Worm (Caenorhabditis elegans) whole organism, late embryonic: Measurements from ENCODE around the gene T04A8.7.

Source experiments
- K09A11.1 ChIP-seq: sonication (generic microtip); optimal IDR thresholded peaks from 2 replicates; lab custom pipeline; 2017; ENCODE audit warnings: antibody characterized with exemption, mild to moderate bottlenecking, missing genetic modification characterization, missing compliant biosample characterization; ENCODE audit not compliant: insufficient read depth
- ceh-19 ChIP-seq: fragments of 200-800 bp; sonication (Bioruptor generic); optimal IDR thresholded peaks from 2 replicates; lab custom pipeline; 2018; ENCODE audit warnings: mild to moderate bottlenecking, missing genetic modification characterization, missing compliant biosample characterization
- ceh-45 ChIP-seq: fragments of 200-800 bp; sonication (Bioruptor generic); IDR thresholded peaks from 2 replicates; pipeline ENCODE4 v1.3.6; 2022; ENCODE audit warnings: missing genetic modification reagents, missing genetic modification characterization, missing compliant biosample characterization
- ceh-48 ChIP-seq: sonication (generic microtip); optimal IDR thresholded peaks from 2 replicates; lab custom pipeline; 2016; ENCODE audit warnings: missing genetic modification characterization, inconsistent platforms, missing compliant biosample characterization
- elt-4 ChIP-seq: sonication (generic microtip); optimal IDR thresholded peaks from 2 replicates; lab custom pipeline; 2016; ENCODE audit warnings: missing genetic modification characterization, missing compliant biosample characterization
- mec-3 ChIP-seq: sonication (generic microtip); optimal IDR thresholded peaks from 2 replicates; lab custom pipeline; 2016; ENCODE audit warnings: borderline replicate concordance, missing genetic modification characterization, missing compliant biosample characterization
- nfya-1 ChIP-seq: sonication (generic microtip); optimal IDR thresholded peaks from 2 replicates; lab custom pipeline; 2017; ENCODE audit warnings: missing genetic modification characterization, mild to moderate bottlenecking, missing compliant biosample characterization, antibody characterized with exemption, moderate library complexity
- rnt-1 ChIP-seq: sonication (generic microtip); optimal IDR thresholded peaks from 2 replicates; lab custom pipeline; 2016; ENCODE audit warnings: missing genetic modification characterization, missing compliant biosample characterization
- unc-42 ChIP-seq: sonication (generic microtip); optimal IDR thresholded peaks from 2 replicates; lab custom pipeline; 2016; ENCODE audit warnings: missing genotype, missing genetic modification characterization, missing compliant biosample characterization
- unc-86 ChIP-seq: sonication (generic microtip); optimal IDR thresholded peaks from 2 replicates; lab custom pipeline; 2016; ENCODE audit warnings: missing genetic modification characterization, missing compliant biosample characterization

ce11 chrIII:4693695-4694094 is 1.5 kb upstream of the T04A8.7 start, which contains the start of gene T04A8.8:
- no peak for TF ChIP-seq rnt-1 (tag; lab: Kevin White, UChicago)
- TF ChIP-seq ceh-48 (tag; lab: Kevin White, UChicago): no peak
- no peak for TF ChIP-seq nfya-1 (tag; lab: Kevin White, UChicago)
- TF ChIP-seq ceh-19: no peak
- TF ChIP-seq K09A11.1 (tag; lab: Kevin White, UChicago): no peak
- TF ChIP-seq ceh-45: no peak
- no peak for TF ChIP-seq mec-3 (tag; lab: Kevin White, UChicago)
- TF ChIP-seq elt-4 (tag; lab: Kevin White, UChicago): no peak
- no peak for TF ChIP-seq unc-86
- no peak for TF ChIP-seq unc-42
